Fruit fly (Drosophila melanogaster): ENCODE data around the gene lft.
A peak's percentile ranks its signal among the peaks of the same experiment; 100 is the strongest.

Gene lft

dm6 chr2L:10395642-10396487, 31.6 kb downstream of the lft start, which contains the start of gene Mdh1 (continued):
- TF ChIP-seq insv (GFP tag; optimal IDR thresholded peaks at IDR 0.05), result peak in 1 of 2 experiments; percentile 43

- TF ChIP-seq MTF-1 (GFP tag; optimal IDR thresholded peaks at IDR 0.05; ENCODE audit: borderline replicate concordance) (no peak), gsb (GFP tag; IDR thresholded peaks at IDR 0.05) (no peak), az2 (GFP tag; optimal IDR thresholded peaks at IDR 0.05) (no peak), CG10209 (GFP tag; optimal IDR thresholded peaks at IDR 0.05) (no peak), Meics (GFP tag; optimal IDR thresholded peaks at IDR 0.05) (no peak), CG2712 (tag; optimal IDR thresholded peaks at IDR 0.05) (peak; percentile 36), Oaz (GFP tag; IDR thresholded peaks at IDR 0.05) (no peak), CG4707 (GFP tag; optimal IDR thresholded peaks at IDR 0.05) (no peak), Sry-δ (GFP tag; optimal IDR thresholded peaks at IDR 0.05) (peak; percentile 61), stc (GFP tag; IDR thresholded peaks at IDR 0.05) (no peak), HLH4C (GFP tag; IDR thresholded peaks at IDR 0.05; ENCODE audit: partially characterized antibody) (no peak), amos (GFP tag; IDR thresholded peaks at IDR 0.05; ENCODE audit: partially characterized antibody) (peak; percentile 49; the same call in 1 of the 2 replicates), CG10654 (GFP tag; optimal IDR thresholded peaks at IDR 0.05) (no peak), cas (GFP tag; IDR thresholded peaks at IDR 0.05) (no peak), Hsf (GFP tag; optimal IDR thresholded peaks at IDR 0.05) (no peak), BEAF-32 (GFP tag; optimal IDR thresholded peaks at IDR 0.05) (peak; percentile 69), CG1792 (GFP tag; optimal IDR thresholded peaks at IDR 0.05) (no peak), CG17829 (tag; optimal IDR thresholded peaks at IDR 0.05) (peak; percentile 29), CG34422 (GFP tag; IDR thresholded peaks at IDR 0.05) (0 out of 3 replicates have a peak, but pooled peaks have one; percentile 11), inv (GFP tag; IDR thresholded peaks at IDR 0.05; ENCODE audit: partially characterized antibody) (0 out of 2 replicates have a peak, but pooled peaks have one; percentile 30), CG3838 (GFP tag; optimal IDR thresholded peaks at IDR 0.05) (no peak), gt (GFP tag; IDR thresholded peaks at IDR 0.05) (no peak), abd-A (tag; optimal IDR thresholded peaks at IDR 0.05) (no peak), Hr78 (GFP tag; optimal IDR thresholded peaks at IDR 0.05) (no peak), CG15514 (GFP tag; optimal IDR thresholded peaks at IDR 0.05) (peak; percentile 25), CG1603 (tag; optimal IDR thresholded peaks at IDR 0.05) (peak; percentile 17), CG30020 (tag; optimal IDR thresholded peaks at IDR 0.05) (peak; percentile 92), CG32772 (GFP tag; IDR thresholded peaks at IDR 0.05) (no peak), tna (GFP tag; IDR thresholded peaks at IDR 0.05; ENCODE audit: partially characterized antibody) (no peak), CG2199 (GFP tag; IDR thresholded peaks at IDR 0.05) (no peak), pros (GFP tag; optimal IDR thresholded peaks at IDR 0.05) (no peak), H15 (GFP tag; IDR thresholded peaks at IDR 0.05) (no peak), sr (GFP tag; IDR thresholded peaks at IDR 0.05) (no peak), CG12391 (tag; optimal IDR thresholded peaks at IDR 0.05) (peak; percentile 33), ATbp (GFP tag; optimal IDR thresholded peaks at IDR 0.05) (no peak), CG6254 (GFP tag; optimal IDR thresholded peaks at IDR 0.05) (no peak), CG12299 (tag; optimal IDR thresholded peaks at IDR 0.05) (no peak), CG7556 (GFP tag; optimal IDR thresholded peaks at IDR 0.05) (no peak), CG13123 (GFP tag; optimal IDR thresholded peaks at IDR 0.05) (no peak), CG13287 (GFP tag; IDR thresholded peaks at IDR 0.05; ENCODE audit: partially characterized antibody) (peak; percentile 44; the same call in 1 of the 2 replicates), zen (tag; optimal IDR thresholded peaks at IDR 0.05) (peak; percentile 16), row (GFP tag; IDR thresholded peaks at IDR 0.05) (peak; percentile 71), CG14710 (tag; optimal IDR thresholded peaks at IDR 0.05) (peak; percentile 63), Dll (GFP tag; IDR thresholded peaks at IDR 0.05; ENCODE audit: partially characterized antibody) (peak; percentile 39; the same call in 2 of the 4 replicates), CG17361 (GFP tag; IDR thresholded peaks at IDR 0.05) (peak; percentile 47; the same call in 1 of the 3 replicates)
Measured at dm6 chr2L:10396488-10396824, 32.2 kb downstream of the lft start, which contains the start of gene Cnot4. Cnot4 (plus strand) TSS chr2L:10396716.

Measured in whole organism, embryonic.